Fruit fly (Drosophila melanogaster): ENCODE measurements around the gene toc.

toc gene

DNA sequence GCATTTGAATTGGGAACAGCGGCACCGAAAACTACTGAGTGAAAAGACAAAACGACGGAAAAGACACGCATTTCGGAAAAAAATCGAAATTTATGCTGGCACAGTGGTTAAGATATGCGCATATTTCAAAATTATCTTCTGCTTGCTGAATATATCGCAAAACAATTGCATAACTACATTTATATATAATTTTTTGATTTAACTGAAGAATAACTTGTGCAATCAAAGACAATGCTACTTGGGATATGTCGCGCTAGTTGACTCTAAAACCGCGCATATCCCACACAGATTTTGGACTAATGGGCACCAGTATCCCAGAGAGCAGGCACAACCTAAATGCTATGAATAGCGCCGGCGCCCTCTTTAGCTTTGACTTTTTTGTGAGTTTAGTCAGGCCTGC, 43.8 kb downstream of the toc start (continued):
- TF ChIP-seq peb (GFP tag; IDR thresholded peaks at IDR 0.05) (no peak), CG3847 (GFP tag; IDR thresholded peaks at IDR 0.05) (0 out of 2 replicates have a peak, but pooled peaks have one; percentile 17), ato (GFP tag; IDR thresholded peaks at IDR 0.05; ENCODE audit: partially characterized antibody) (no peak), gce (GFP tag; IDR thresholded peaks at IDR 0.05) (no peak), Aef1 (GFP tag; IDR thresholded peaks at IDR 0.05) (peak; percentile 45; the same call in 2 of the 3 replicates), al (GFP tag; IDR thresholded peaks at IDR 0.05) (0 out of 2 replicates have a peak, but pooled peaks have one; percentile 9), eve (GFP tag; optimal IDR thresholded peaks at IDR 0.05) (peak in 1 of 2 experiments; percentile 76), Sox102F (GFP tag; optimal IDR thresholded peaks at IDR 0.05) (peak; percentile 80), ERR (GFP tag; optimal IDR thresholded peaks at IDR 0.05) (no peak), CG17385 (GFP tag; optimal IDR thresholded peaks at IDR 0.05) (peak; percentile 24)

- peak in 1 of 2 experiments; percentile 55 for TF ChIP-seq eve (GFP tag; optimal IDR thresholded peaks at IDR 0.05)
- TF ChIP-seq kni (GFP tag; optimal IDR thresholded peaks at IDR 0.05) = no peak
- TF ChIP-seq Dfd (GFP tag; optimal IDR thresholded peaks at IDR 0.05) = no peak
- no peak for TF ChIP-seq Atf6 (GFP tag; IDR thresholded peaks at IDR 0.05)
- TF ChIP-seq CG16815 (GFP tag; optimal IDR thresholded peaks at IDR 0.05) = no peak
- no peak for TF ChIP-seq CG10274 (GFP tag; optimal IDR thresholded peaks at IDR 0.05)
- peak; percentile 67 for TF ChIP-seq sd (tag; optimal IDR thresholded peaks at IDR 0.05)
- TF ChIP-seq az2 (GFP tag; optimal IDR thresholded peaks at IDR 0.05) = no peak
- no peak for TF ChIP-seq nom (GFP tag; optimal IDR thresholded peaks at IDR 0.05)
These were observed 44.7 kb downstream of the toc start for dm6 chr2L:3099930-3100329.

DNA sequence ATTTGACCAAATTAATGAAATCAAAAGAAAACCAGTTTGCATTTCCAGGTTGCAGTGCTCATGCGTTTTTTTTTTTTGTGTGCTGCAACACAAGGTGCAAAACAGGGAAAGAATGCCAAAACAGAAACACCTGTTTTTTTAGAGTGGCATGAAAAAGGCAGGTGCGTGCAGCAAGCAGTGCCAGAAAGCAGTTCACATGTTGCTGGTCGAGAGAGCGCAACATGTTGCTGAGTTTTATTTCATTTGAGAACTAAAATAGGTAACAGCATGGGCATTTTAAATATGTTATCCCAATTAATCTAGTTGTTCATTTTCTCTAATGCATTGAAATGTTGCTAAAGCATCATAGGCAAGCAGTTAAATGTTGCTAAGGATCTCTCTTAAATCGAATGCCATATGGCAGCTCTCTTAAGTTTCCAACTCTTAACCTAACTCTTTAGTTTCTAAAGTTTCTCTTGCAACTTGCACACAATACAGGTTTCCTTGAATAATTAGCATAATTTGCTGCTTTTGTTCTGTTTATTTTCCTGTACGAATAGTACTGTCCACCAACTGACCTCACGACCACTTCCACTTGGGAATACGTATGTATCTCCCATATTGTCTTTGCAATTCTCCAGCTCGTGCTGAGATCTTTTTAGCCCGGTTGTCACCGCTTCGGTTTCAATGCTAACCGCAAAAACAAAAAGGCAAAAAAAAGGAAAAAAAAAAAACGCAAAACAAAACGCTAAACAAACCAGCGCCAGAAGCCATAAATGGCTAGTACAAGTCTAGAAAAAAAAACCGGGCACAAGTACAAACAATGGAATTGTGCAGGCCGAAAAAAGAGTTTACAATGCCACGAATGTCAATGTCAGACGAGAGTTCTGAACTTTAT, 49.4 kb downstream of the toc start:
- TF ChIP-seq NK7.1 (GFP tag; optimal IDR thresholded peaks at IDR 0.05) = no peak
- peak; percentile 71 for TF ChIP-seq ac (GFP tag; optimal IDR thresholded peaks at IDR 0.05)
- no peak for TF ChIP-seq CG15601 (tag; optimal IDR thresholded peaks at IDR 0.05)
- TF ChIP-seq ash1 (GFP tag; optimal IDR thresholded peaks at IDR 0.05) = no peak
- no peak for TF ChIP-seq CG7357 (GFP tag; IDR thresholded peaks at IDR 0.05)
- TF ChIP-seq Dll (GFP tag; IDR thresholded peaks at IDR 0.05; ENCODE audit: partially characterized antibody) = no peak
- no peak for TF ChIP-seq CG8281 (tag; optimal IDR thresholded peaks at IDR 0.05)
- no peak for TF ChIP-seq danr (GFP tag; IDR thresholded peaks at IDR 0.05)
- TF ChIP-seq ham (GFP tag; IDR thresholded peaks at IDR 0.05) = no peak
- no peak for TF ChIP-seq Sox102F (GFP tag; optimal IDR thresholded peaks at IDR 0.05)
- no peak for TF ChIP-seq sens-2 (GFP tag; IDR thresholded peaks at IDR 0.05)
- no peak for TF ChIP-seq CG12104 (GFP tag; optimal IDR thresholded peaks at IDR 0.05)
- no peak for TF ChIP-seq twi (tag; optimal IDR thresholded peaks at IDR 0.05)
- no peak for TF ChIP-seq MESR4 (GFP tag; optimal IDR thresholded peaks at IDR 0.05)
- TF ChIP-seq Hr78 (GFP tag; optimal IDR thresholded peaks at IDR 0.05) = peak in 1 of 2 experiments; percentile 10
- no peak for TF ChIP-seq dpn (GFP tag; optimal IDR thresholded peaks at IDR 0.05)
- TF ChIP-seq gsb (GFP tag; IDR thresholded peaks at IDR 0.05) = no peak
- peak in 1 of 2 experiments; percentile 31 for TF ChIP-seq eve (GFP tag; optimal IDR thresholded peaks at IDR 0.05)
- no peak for TF ChIP-seq CrebB (tag; optimal IDR thresholded peaks at IDR 0.05)
- no peak for TF ChIP-seq Xbp1 (GFP tag; optimal IDR thresholded peaks at IDR 0.05)
- no peak for TF ChIP-seq CG18011 (GFP tag; optimal IDR thresholded peaks at IDR 0.05)
- TF ChIP-seq CG14014 (GFP tag; IDR thresholded peaks at IDR 0.05) = no peak
- no peak for TF ChIP-seq CG3847 (GFP tag; IDR thresholded peaks at IDR 0.05)
- TF ChIP-seq CG31365 (tag; optimal IDR thresholded peaks at IDR 0.05) = peak; percentile 97
- TF ChIP-seq CG18262 (tag; optimal IDR thresholded peaks at IDR 0.05) = no peak
- TF ChIP-seq Bgb (GFP tag; IDR thresholded peaks at IDR 0.05; ENCODE audit: partially characterized antibody) = no peak
- TF ChIP-seq stwl (tag; optimal IDR thresholded peaks at IDR 0.05) = peak; percentile 47
- no peak for TF ChIP-seq abd-A (tag; optimal IDR thresholded peaks at IDR 0.05)
- TF ChIP-seq CG2199 (GFP tag; IDR thresholded peaks at IDR 0.05) = peak; percentile 100
- no peak for TF ChIP-seq CTCF (GFP tag; optimal IDR thresholded peaks at IDR 0.05)
- no peak for TF ChIP-seq yki (optimal IDR thresholded peaks at IDR 0.05)
- TF ChIP-seq Aef1 (GFP tag; IDR thresholded peaks at IDR 0.05) = no peak
